Worm (Caenorhabditis elegans): ENCODE results near the gene unc-116.

- no peak for TF ChIP-seq nhr-28 (tag; optimal IDR thresholded peaks at IDR 0.05)
- TF ChIP-seq unc-39 (tag; optimal IDR thresholded peaks at IDR 0.05), result no peak
- TF ChIP-seq mdl-1 (tag; optimal IDR thresholded peaks at IDR 0.05), result no peak
- TF ChIP-seq elt-1 (tag; optimal IDR thresholded peaks at IDR 0.05), result no peak
- no peak for TF ChIP-seq jun-1 (tag; optimal IDR thresholded peaks at IDR 0.05)
- no peak for TF ChIP-seq lin-39 (tag; optimal IDR thresholded peaks at IDR 0.05)
- TF ChIP-seq skn-1 (tag; optimal IDR thresholded peaks at IDR 0.05), result no peak
Measured at ce11 chrIII:8322645-8323213, 32.2 kb downstream of the unc-116 start, which contains the start of gene F10E9.1.

All from whole organism, L3 larva.